Fruit fly (Drosophila melanogaster) S2 (cell line): ENCODE measurements around the gene Ids.

ENCODE experiments used
- CG8478 ChIP-seq: fragments of >200 bp; optimal IDR thresholded peaks from 2 replicates; lab custom pipeline; 2018
- CTCF ChIP-seq, 2 experiments: fragments of >200 bp; optimal IDR thresholded peaks; 2 replicates each; lab custom pipeline; 2018

Ids gene

DNA sequence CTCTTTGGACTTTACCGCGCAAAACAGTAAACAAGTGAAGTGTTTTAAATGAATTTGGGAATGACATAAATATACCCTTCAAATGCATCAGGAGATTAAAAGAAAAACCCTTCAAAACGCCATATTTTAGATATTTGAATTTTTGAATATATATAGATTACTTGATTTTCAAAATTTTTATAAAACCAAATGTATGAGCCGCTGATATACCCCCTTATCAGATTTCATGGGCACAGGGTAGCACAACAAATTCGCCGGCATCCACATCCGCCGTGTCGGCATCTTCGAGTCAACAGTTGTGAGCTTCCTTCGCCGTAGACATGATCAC, at the start of gene Ids:
TSS of gene Ids (plus strand) at position 304 of the 328 bp plus-strand sequence.
- TF ChIP-seq CG8478 (lab: Kevin White, UChicago) = no peak
- TF ChIP-seq CTCF (optimal IDR thresholded peaks at IDR 0.05; lab: Kevin White, UChicago) = no peak

DNA sequence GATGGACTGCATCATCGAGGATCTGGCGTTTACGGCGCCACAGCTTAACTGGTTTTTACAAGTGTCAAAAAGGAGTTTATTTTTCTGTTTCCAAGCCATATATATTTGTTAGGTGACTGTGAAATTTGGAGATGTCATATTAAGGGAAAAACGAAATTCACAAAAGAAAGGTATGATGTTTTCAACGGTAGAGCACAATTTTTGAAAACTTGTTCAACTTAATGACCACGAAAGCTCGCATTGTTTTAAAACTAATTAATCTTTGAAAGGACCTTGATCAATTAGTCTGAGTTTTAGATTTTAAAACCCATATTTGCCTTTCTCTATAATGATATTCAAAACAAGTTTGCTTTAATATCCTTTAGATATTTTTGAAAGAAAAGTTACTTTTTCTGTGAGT, 49.3 kb upstream of the Ids start, which contains the start of gene Strip:
TSS of gene Strip (minus strand) at position 101 of the 400 bp plus-strand sequence.
- TF ChIP-seq CG8478 (lab: Kevin White, UChicago) = no peak
- no peak for TF ChIP-seq CTCF (optimal IDR thresholded peaks at IDR 0.05; lab: Kevin White, UChicago)

DNA sequence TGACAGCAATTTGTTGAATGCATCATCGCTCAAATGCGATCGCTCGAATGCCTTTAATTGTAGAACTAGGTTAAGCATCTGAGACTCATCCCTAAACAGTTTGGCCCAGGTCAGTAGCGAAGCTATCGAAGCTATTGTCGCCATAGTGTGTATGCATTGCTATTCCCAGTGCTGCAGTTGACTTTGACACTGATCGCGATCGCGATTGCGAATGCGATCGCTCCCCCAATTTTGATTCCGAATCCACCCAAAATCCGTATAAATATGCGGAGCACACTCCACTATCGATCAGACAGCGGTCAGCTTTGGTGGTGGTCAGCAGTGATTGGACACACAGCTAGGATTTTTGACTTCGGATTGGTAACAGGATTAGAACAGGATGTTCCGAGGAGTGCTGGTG, 48.3 kb upstream of the Ids start, which contains the start of gene CG14961:
TSS of gene CG14961 (plus strand) at position 301 of the 400 bp plus-strand sequence.
- TF ChIP-seq CG8478 (lab: Kevin White, UChicago) = no peak
- TF ChIP-seq CTCF (optimal IDR thresholded peaks at IDR 0.05; lab: Kevin White, UChicago) = no peak

DNA sequence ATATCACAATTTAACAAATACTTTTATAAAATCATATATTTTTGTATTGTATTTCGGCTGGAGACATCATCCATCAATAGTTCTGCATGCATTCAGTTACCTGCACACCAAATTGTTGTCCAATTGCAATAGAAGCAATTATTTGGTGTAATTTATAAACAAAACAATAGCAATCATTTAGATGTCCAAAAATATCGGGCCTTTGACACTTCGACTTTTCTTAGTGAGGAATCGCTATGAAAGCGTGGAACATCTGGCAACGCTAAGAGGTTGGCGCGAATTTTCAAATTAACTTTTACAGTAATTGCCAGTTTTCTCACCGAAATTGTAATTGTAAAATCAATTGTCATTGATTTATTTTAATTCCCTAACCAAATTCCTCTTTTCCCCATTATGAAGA, 43.3 kb upstream of the Ids start, which contains the start of gene CG14969:
TSS of gene CG14969 (minus strand) at position 195 of the 400 bp plus-strand sequence.
- TF ChIP-seq CG8478 (lab: Kevin White, UChicago) = no peak
- no peak for TF ChIP-seq CTCF (optimal IDR thresholded peaks at IDR 0.05; lab: Kevin White, UChicago)

DNA sequence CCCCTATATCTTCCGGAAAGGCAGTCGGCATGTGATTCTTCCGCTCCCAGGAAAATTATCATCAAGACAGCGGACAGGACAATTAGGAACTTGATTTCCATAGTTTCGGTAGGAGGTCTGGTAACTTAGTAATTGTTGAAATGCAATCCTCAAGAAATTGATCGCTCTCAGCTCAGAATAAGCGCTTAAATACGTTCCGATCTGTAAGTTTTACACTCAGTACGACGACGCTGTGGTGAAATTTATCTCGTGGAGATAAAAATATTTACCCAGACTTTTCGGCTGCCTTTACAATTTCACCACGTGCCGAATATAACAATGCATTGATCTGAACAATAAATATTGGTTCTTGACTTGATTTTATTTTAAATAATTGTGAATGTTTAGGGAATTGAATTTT, 42.4 kb upstream of the Ids start, which contains the start of gene Drsl1:
TSS of gene Drsl1 (minus strand) at position 101 of the 400 bp plus-strand sequence.
- TF ChIP-seq CG8478 (lab: Kevin White, UChicago) = no peak
- TF ChIP-seq CTCF (optimal IDR thresholded peaks at IDR 0.05; lab: Kevin White, UChicago) = no peak

DNA sequence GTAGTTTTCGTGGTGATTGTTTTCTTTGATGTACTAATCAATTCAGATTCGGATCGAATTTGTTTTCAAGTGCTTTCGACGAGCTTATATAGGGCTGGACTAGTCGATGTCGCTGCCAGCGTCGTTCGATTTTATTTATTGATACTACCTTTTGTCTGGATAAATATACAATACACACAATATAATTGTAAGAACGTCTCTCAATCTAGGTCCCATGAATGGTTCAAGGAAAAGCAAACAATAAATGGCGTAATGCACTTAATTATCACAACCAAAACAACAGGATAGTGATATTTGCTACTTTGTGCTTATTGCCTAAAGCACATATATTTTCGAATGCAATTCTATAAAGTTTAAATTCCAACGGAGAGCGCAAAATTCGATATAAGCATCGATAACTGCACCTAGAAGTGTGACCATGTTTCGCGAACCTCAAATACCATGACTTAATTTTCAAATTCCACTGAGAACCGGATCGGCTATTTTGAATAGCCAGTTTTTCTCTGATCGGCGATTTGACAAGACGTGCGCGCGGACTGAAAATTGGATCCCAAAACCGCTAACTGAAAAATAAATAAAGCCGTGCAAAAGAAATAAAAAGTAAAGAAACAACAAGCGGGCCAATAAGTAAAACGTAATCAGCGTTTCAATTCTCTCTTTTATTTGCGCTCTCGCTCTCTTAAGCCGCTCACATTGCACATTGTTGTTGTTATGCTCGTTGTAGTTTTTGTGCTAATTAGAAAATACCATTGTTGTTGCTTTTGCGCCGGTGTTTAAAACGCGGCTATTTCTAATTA, 41.5 kb upstream of the Ids start, which contains the start of the genes Drsl6 and kst:
TSS of gene Drsl6 (minus strand) at position 51 of the 797 bp plus-strand sequence.
TSS of gene kst (plus strand) at position 493 of the 797 bp plus-strand sequence.
- TF ChIP-seq CTCF (optimal IDR thresholded peaks at IDR 0.05; lab: Kevin White, UChicago) (no peak), CG8478 (lab: Kevin White, UChicago) (no peak)

DNA sequence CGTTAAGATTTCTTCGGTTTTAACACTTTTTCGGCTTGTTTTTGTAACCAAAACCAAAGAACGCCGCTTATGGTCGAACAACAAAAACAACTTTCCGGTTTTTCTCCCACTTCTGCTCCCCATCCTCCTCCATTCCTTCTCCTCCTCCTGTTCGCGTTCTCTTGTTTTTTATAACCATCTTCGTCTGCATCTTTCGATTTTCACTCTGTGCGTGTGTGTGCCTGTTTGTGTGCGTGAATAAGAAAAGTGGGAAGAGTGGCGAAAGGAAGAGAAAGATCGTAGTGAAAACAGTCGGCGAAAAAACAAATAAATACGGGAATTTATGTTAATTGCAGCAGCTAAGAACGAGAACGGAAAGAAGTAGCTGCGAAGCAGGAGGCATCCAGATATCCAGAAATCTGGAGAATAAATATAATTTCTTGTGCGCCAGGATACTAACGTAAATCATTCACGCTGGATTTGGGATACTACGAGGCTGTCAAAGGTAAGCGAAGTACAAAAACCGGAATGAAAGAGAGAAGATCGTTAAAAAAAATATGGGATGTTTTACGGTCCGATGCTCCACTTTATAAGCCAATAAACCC, 40.6 kb upstream of the Ids start:
- TF ChIP-seq CTCF (optimal IDR thresholded peaks at IDR 0.05; lab: Kevin White, UChicago) (no peak), CG8478 (lab: Kevin White, UChicago) (no peak)

DNA sequence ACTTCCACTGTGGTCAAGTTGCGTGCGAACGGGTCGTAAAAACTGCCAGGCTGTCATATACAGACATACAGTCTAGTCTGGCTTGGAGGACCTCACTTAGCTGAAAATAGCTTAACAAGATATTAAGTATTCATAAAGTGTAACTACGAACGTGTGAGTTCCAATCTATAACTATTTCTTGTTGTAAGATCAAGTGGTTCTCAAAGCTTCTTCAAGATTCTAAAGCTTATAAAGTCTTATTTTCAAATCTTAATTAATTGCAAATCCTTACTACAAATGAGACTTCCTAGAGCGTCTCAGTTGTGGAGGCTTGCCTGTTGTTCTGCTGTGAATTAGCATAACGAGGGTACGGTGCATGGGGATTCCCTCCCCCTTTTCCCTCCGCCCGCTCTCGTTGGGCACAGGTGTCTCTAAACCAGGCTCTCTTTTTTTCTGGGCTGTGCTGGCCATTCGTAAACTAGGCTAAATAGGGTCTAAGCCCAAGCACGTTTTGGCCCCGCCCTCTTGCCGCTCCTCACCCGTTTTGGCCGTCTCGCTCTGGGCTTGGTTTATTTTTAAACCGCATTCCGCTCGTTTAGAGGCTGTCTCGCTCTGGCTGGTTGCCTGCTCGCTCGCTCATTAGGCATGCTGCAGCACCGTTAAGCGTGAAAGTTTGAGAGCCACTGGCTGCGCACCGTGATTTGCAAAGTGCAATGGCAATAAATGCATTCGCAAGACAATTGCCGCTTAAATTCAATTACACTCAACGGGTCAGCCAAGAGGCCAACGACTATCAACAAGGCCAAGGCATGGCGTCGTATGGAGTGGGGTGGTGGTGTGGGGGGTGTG, 39.8 kb upstream of the Ids start:
- TF ChIP-seq CTCF (optimal IDR thresholded peaks at IDR 0.05; lab: Kevin White, UChicago) (no peak), CG8478 (lab: Kevin White, UChicago) (no peak)

DNA sequence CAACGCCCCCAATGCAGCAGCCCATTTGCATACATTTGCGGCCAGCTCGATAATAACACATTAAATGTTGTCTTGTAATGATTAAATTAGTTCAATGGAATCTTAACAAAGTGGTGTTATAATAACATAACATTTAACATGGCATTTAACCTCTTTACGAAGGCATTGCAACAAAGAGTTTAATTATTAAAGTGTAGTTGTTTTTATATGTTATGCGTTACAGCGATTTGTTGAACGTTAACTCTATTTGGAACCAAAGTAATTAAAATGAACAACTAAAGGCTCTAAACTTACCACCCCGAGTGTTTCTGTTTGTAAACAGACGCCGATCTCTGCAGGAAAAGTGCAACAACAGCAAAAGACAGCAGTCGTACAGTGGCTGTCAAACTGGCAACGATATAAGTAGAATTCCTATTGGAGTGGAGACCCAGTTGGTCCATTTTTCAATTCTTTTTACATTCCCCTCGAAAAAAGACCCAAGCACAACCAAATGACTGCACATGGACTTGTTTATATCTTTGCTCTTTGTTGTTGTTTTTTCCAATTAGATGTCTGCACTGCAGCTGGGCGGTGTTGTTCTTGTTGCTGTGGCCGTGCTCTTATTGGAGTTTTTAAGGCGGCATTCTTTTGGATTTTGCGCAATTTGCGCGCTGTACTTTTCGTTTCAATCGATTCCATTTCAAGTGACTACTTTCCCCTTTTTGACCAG, 39.0 kb upstream of the Ids start:
- TF ChIP-seq CG8478 (lab: Kevin White, UChicago) (no peak), CTCF (optimal IDR thresholded peaks at IDR 0.05; lab: Kevin White, UChicago) (no peak)

DNA sequence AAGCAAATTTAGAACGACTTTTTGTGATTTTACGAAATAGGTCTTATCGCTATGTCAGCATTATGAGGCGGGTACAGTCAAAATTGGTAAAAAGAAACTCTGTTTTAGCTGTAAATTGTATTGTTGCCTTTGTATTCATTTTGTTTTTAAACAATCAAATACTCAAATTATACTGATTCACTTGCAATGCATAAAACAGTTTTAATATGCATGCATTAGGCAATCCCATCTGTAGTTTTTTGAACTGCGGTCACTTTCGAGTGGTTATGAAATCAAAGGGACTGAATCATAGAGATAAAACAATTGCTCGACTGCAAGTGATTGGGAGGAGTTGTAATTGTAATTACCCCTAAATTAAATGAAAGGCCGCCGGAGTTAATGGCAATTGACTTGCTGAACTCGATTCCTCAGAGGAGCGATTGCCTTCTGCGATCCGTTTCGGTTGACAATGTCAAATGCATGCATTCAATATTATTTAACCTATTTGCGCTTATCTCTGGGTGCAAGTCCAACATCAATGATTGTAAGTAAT, 38.3 kb upstream of the Ids start:
- TF ChIP-seq CG8478 (lab: Kevin White, UChicago) (no peak), CTCF (optimal IDR thresholded peaks at IDR 0.05; lab: Kevin White, UChicago) (no peak)

DNA sequence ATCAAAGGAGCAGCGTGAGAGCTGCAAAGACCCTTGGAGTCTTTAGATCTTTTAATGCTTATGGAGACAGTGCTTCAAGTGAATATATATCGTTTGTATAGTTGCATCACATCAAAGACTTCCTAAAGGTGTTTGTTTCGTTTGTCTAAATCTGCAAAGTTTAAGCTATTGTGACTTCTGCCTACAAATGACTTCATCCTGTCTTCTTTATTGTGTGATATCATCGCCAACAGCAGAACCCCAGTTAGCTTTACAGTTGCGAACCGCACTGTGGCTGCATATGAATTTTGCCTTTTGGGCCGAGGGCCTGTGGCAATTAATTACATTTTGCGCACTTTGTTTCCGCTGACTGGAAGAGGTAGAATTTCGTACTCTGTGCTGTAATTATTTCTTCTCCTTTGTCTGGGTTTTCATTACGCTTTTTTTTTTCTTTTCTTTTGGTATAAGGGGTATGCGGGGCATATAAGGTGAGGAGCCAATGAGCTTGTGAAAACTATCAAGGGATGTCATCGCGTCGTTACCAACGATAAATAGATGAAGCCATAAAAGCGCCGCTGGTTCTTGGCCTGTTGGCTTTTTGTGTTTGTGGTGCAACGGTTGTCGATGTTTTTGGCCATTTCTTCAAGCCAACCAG, 35.6 kb upstream of the Ids start:
- TF ChIP-seq CTCF (optimal IDR thresholded peaks at IDR 0.05; lab: Kevin White, UChicago) (no peak), CG8478 (lab: Kevin White, UChicago) (no peak)

DNA sequence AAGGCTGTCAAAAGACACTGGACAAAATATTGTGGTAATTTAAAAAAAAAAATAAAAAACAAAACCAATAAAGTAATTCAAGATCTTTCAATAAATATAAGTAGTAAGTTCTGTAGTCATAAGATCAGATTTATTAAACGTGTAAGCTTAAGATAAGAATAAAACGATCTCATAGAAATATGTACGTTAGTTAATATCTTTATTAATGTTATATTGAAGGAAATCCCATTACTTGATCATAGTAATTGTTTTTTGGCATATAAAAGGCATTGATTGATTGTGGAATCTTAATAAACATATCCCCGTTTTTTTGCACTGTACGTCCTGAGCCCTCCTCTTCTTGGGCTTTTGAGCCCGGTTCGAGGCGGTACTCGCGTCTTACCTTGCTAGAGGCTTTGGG, 34.8 kb upstream of the Ids start:
- TF ChIP-seq CG8478 (lab: Kevin White, UChicago) = no peak
- no peak for TF ChIP-seq CTCF (optimal IDR thresholded peaks at IDR 0.05; lab: Kevin White, UChicago)

DNA sequence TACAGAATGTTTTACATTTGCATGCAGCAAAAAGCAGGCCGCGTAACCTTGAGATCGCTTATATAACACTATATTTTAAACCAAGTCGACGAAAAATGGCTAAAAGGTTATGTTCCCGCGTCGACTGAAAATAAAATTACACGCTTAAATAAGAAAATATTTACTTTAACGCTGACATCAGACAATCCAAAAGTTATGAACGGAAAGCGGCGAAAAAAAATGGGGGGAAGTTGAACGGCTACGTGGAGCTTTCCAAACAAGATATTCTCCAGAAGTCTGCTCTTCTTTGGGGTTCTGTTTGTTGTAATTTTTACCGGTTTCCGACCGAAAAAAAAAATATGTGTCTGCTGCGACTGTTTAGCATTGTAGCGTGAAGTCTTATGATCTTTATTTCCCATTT, 33.5 kb upstream of the Ids start:
- TF ChIP-seq CTCF (optimal IDR thresholded peaks at IDR 0.05; lab: Kevin White, UChicago) = no peak
- no peak for TF ChIP-seq CG8478 (lab: Kevin White, UChicago)
